Fruit fly (Drosophila melanogaster) whole organism, embryonic: ENCODE data around the gene CG7903.

Experiments used
- ATbp ChIP-seq: fragments of 200-800 bp; sonication (Bioruptor generic); optimal IDR thresholded peaks from 2 replicates; lab custom pipeline; 2017; ENCODE audit warnings: missing biosample characterization, mild to moderate bottlenecking, missing genetic modification characterization, missing genetic modification reagents
- Adf1 ChIP-seq: fragments of 200-800 bp; sonication (Bioruptor generic); IDR thresholded peaks from 2 replicates; pipeline ENCODE4 v1.3.6; 2022; ENCODE audit warnings: missing biosample characterization, missing genetic modification characterization
- BEAF-32 ChIP-seq: fragments of 200-800 bp; sonication (Bioruptor generic); optimal IDR thresholded peaks from 3 replicates; lab custom pipeline; 2017; ENCODE audit warnings: missing biosample characterization, missing genetic modification characterization, mild to moderate bottlenecking, moderate library complexity, missing genetic modification reagents
- CG10366 ChIP-seq: fragments of 200-800 bp; sonication (Bioruptor generic); IDR thresholded peaks from 2 replicates; pipeline ENCODE4 v1.3.6; 2022; ENCODE audit warnings: missing biosample characterization, missing genetic modification characterization
- CG10462 ChIP-seq: fragments of 200-800 bp; sonication (Bioruptor generic); optimal IDR thresholded peaks from 2 replicates; lab custom pipeline; 2016; ENCODE audit warnings: missing biosample characterization, missing genetic modification characterization
- CG10565 ChIP-seq: fragments of 200-800 bp; sonication (Bioruptor generic); optimal IDR thresholded peaks from 3 replicates; lab custom pipeline; 2016; ENCODE audit warnings: missing biosample characterization, mild to moderate bottlenecking, missing genetic modification characterization
- CG12744 ChIP-seq: fragments of 200-800 bp; sonication (Bioruptor generic); optimal IDR thresholded peaks from 2 replicates; lab custom pipeline; 2016; ENCODE audit warnings: missing biosample characterization, missing genetic modification characterization
- CG13296 ChIP-seq: fragments of 200-800 bp; sonication (Bioruptor generic); optimal IDR thresholded peaks from 3 replicates; lab custom pipeline; 2018; ENCODE audit warnings: missing biosample characterization, mild to moderate bottlenecking, missing genetic modification characterization
- CG13775 ChIP-seq: fragments of 200-800 bp; sonication (Bioruptor generic); optimal IDR thresholded peaks from 3 replicates; lab custom pipeline; 2017; ENCODE audit warnings: missing biosample characterization, mild to moderate bottlenecking, missing genetic modification characterization
- CG17385 ChIP-seq: fragments of 200-800 bp; sonication (Bioruptor generic); optimal IDR thresholded peaks from 3 replicates; lab custom pipeline; 2018; ENCODE audit warnings: missing biosample characterization, mild to moderate bottlenecking, missing genetic modification characterization
- CG17802 ChIP-seq: fragments of 200-800 bp; sonication (Bioruptor generic); optimal IDR thresholded peaks from 2 replicates; lab custom pipeline; 2018; ENCODE audit warnings: missing biosample characterization, mild to moderate bottlenecking, missing genetic modification characterization, moderate library complexity
- CG17829 ChIP-seq: fragments of 200-800 bp; optimal IDR thresholded peaks from 2 replicates; lab custom pipeline; 2019; ENCODE audit warnings: missing biosample characterization, mild to moderate bottlenecking, missing genetic modification characterization, moderate library complexity
- CG30020 ChIP-seq: fragments of 200-800 bp; optimal IDR thresholded peaks from 2 replicates; lab custom pipeline; 2019; ENCODE audit warnings: missing biosample characterization, mild to moderate bottlenecking, missing genetic modification characterization, moderate library complexity
- CG30403 ChIP-seq: fragments of 200-800 bp; sonication (Bioruptor generic); optimal IDR thresholded peaks from 3 replicates; lab custom pipeline; 2016; ENCODE audit warnings: missing biosample characterization, missing genetic modification characterization
- CG4617 ChIP-seq: fragments of 200-800 bp; sonication (Bioruptor generic); optimal IDR thresholded peaks from 3 replicates; lab custom pipeline; 2016; ENCODE audit warnings: missing biosample characterization, missing genetic modification characterization, borderline replicate concordance
- CG7745 ChIP-seq: fragments of 200-800 bp; sonication (Bioruptor generic); optimal IDR thresholded peaks from 2 replicates; lab custom pipeline; 2018; ENCODE audit warnings: missing biosample characterization, mild to moderate bottlenecking, missing genetic modification characterization, moderate library complexity
- CG7928 ChIP-seq: fragments of 200-800 bp; sonication (Bioruptor generic); optimal IDR thresholded peaks from 2 replicates; lab custom pipeline; 2017; ENCODE audit warnings: missing biosample characterization, mild to moderate bottlenecking, missing genetic modification characterization
- CG9215 ChIP-seq: fragments of 200-800 bp; sonication (Bioruptor generic); IDR thresholded peaks from 2 replicates; pipeline ENCODE4 v1.3.6; 2022; ENCODE audit warnings: missing biosample characterization, missing genetic modification characterization
- CG9797 ChIP-seq: fragments of 200-800 bp; sonication (Bioruptor generic); optimal IDR thresholded peaks from 3 replicates; lab custom pipeline; 2018; ENCODE audit warnings: missing biosample characterization, mild to moderate bottlenecking, missing genetic modification characterization
- CG9817 ChIP-seq: fragments of 200-800 bp; sonication (Bioruptor generic); optimal IDR thresholded peaks from 2 replicates; lab custom pipeline; 2018; ENCODE audit warnings: missing biosample characterization, mild to moderate bottlenecking, missing genetic modification characterization, moderate library complexity
- D19A ChIP-seq: fragments of 200-800 bp; optimal IDR thresholded peaks from 3 replicates; lab custom pipeline; 2019; ENCODE audit warnings: missing biosample characterization, mild to moderate bottlenecking, missing genetic modification characterization, moderate library complexity
- Ets97D ChIP-seq: fragments of 200-800 bp; sonication (Bioruptor generic); optimal IDR thresholded peaks from 3 replicates; lab custom pipeline; 2016; ENCODE audit warnings: missing biosample characterization, missing genetic modification characterization
- H15 ChIP-seq: fragments of 200-800 bp; sonication (Bioruptor generic); IDR thresholded peaks from 3 replicates; pipeline ENCODE4 v1.3.6; 2022; ENCODE audit warnings: missing biosample characterization, missing genetic modification characterization
- MESR4 ChIP-seq: fragments of 200-800 bp; sonication (Bioruptor generic); optimal IDR thresholded peaks from 2 replicates; lab custom pipeline; 2018; ENCODE audit warnings: missing biosample characterization, mild to moderate bottlenecking, missing genetic modification characterization, moderate library complexity
- Nf-YC ChIP-seq: fragments of 200-800 bp; optimal IDR thresholded peaks from 3 replicates; lab custom pipeline; 2019; ENCODE audit warnings: missing biosample characterization, mild to moderate bottlenecking, missing genetic modification characterization, moderate library complexity
- Optix ChIP-seq: fragments of 200-800 bp; sonication (Bioruptor generic); IDR thresholded peaks from 3 replicates; pipeline ENCODE4 v1.3.6; 2022; ENCODE audit warnings: missing biosample characterization, missing genetic modification characterization
- Rfx ChIP-seq: fragments of 200-800 bp; sonication (Bioruptor generic); IDR thresholded peaks from 2 replicates; pipeline ENCODE4 v1.3.6; 2022; ENCODE audit warnings: missing biosample characterization, missing genetic modification characterization
- Taf1 ChIP-seq: fragments of 200-800 bp; sonication (Bioruptor generic); IDR thresholded peaks from 2 replicates; pipeline ENCODE4 v1.3.6; 2022; ENCODE audit warnings: missing biosample characterization, missing genetic modification characterization
- amos ChIP-seq: fragments of 200-800 bp; sonication (Bioruptor generic); IDR thresholded peaks from 2 replicates; pipeline ENCODE4 v1.3.6; 2022; ENCODE audit warnings: missing biosample characterization, missing genetic modification characterization; ENCODE audit not compliant: partially characterized antibody
- btn ChIP-seq: fragments of 200-800 bp; sonication (Bioruptor generic); optimal IDR thresholded peaks from 2 replicates; lab custom pipeline; 2016; ENCODE audit warnings: missing biosample characterization, missing genetic modification characterization
- chinmo ChIP-seq: fragments of 200-800 bp; sonication (Bioruptor generic); IDR thresholded peaks from 4 replicates; pipeline ENCODE4 v1.3.6; 2022; ENCODE audit warnings: missing biosample characterization, missing genetic modification characterization; ENCODE audit not compliant: partially characterized antibody
- dan ChIP-seq: fragments of 200-800 bp; sonication (Bioruptor generic); IDR thresholded peaks from 2 replicates; pipeline ENCODE4 v1.3.6; 2022; ENCODE audit warnings: missing biosample characterization, missing genetic modification characterization
- dpn ChIP-seq, 2 experiments: fragments of 200-800 bp; sonication (Bioruptor generic); optimal IDR thresholded peaks; 3 replicates each; lab custom pipeline; 2016; ENCODE audit warnings: missing biosample characterization in 2 of 2, missing genetic modification characterization in 2 of 2
- gsb ChIP-seq: fragments of 200-800 bp; sonication (Bioruptor generic); IDR thresholded peaks from 2 replicates; pipeline ENCODE4 v1.3.6; 2022; ENCODE audit warnings: missing biosample characterization, missing genetic modification characterization
- gsb-n ChIP-seq: fragments of 200-800 bp; sonication (Bioruptor generic); optimal IDR thresholded peaks from 3 replicates; lab custom pipeline; 2018; ENCODE audit warnings: missing biosample characterization, mild to moderate bottlenecking, missing genetic modification characterization
- hbn ChIP-seq: fragments of 200-800 bp; sonication (Bioruptor generic); IDR thresholded peaks from 2 replicates; pipeline ENCODE4 v1.3.6; 2022; ENCODE audit warnings: missing biosample characterization, missing genetic modification characterization; ENCODE audit not compliant: partially characterized antibody
- jumu ChIP-seq: fragments of 200-800 bp; sonication (Bioruptor generic); optimal IDR thresholded peaks from 3 replicates; lab custom pipeline; 2016; ENCODE audit warnings: missing biosample characterization, missing genetic modification characterization
- lab ChIP-seq: fragments of 200-800 bp; sonication (Bioruptor generic); optimal IDR thresholded peaks from 3 replicates; lab custom pipeline; 2017; ENCODE audit warnings: missing biosample characterization, missing genetic modification characterization, mild to moderate bottlenecking, moderate library complexity, missing genetic modification reagents
- mld ChIP-seq: fragments of 200-800 bp; sonication (Bioruptor generic); IDR thresholded peaks from 3 replicates; pipeline ENCODE4 v1.3.6; 2022; ENCODE audit warnings: missing biosample characterization, missing genetic modification characterization; ENCODE audit not compliant: partially characterized antibody
- nmo ChIP-seq: fragments of 200-800 bp; sonication (Bioruptor generic); optimal IDR thresholded peaks from 2 replicates; lab custom pipeline; 2018; ENCODE audit warnings: missing biosample characterization, mild to moderate bottlenecking, missing genetic modification characterization, moderate library complexity
- oc ChIP-seq: fragments of 200-800 bp; sonication (Bioruptor generic); optimal IDR thresholded peaks from 2 replicates; lab custom pipeline; 2018; ENCODE audit warnings: missing biosample characterization, mild to moderate bottlenecking, missing genetic modification characterization, moderate library complexity
- pan ChIP-seq, 4 experiments: fragments of >200 bp in 3 of 4; fragments of 200-800 bp in 1 of 4; sonication (Bioruptor generic) in 1 of 4; optimal IDR thresholded peaks in 3 of 4; IDR thresholded peaks in 1 of 4; 2 replicates each; pipeline versions ENCODE4 v1.3.6 to Lab custom; 2017 to 2022; ENCODE audit warnings: missing biosample characterization in 2 of 4, missing genetic modification characterization in 2 of 4, mixed read lengths in 1 of 4
- phol ChIP-seq: fragments of 200-800 bp; sonication (Bioruptor generic); optimal IDR thresholded peaks from 3 replicates; lab custom pipeline; 2018; ENCODE audit warnings: missing biosample characterization, mild to moderate bottlenecking, missing genetic modification characterization, moderate library complexity
- pzg ChIP-seq: fragments of 200-800 bp; sonication (Bioruptor generic); optimal IDR thresholded peaks from 3 replicates; lab custom pipeline; 2018; ENCODE audit warnings: missing biosample characterization, mild to moderate bottlenecking, missing genetic modification characterization, moderate library complexity
- slbo ChIP-seq: fragments of 200-800 bp; sonication (Bioruptor generic); IDR thresholded peaks from 2 replicates; pipeline ENCODE4 v1.3.6; 2022; ENCODE audit warnings: missing biosample characterization, missing genetic modification characterization
- sob ChIP-seq: fragments of 200-800 bp; sonication (Bioruptor generic); IDR thresholded peaks from 2 replicates; pipeline ENCODE4 v1.3.6; 2022; ENCODE audit warnings: missing biosample characterization, missing genetic modification characterization
- tio ChIP-seq: fragments of 200-800 bp; sonication (Bioruptor generic); optimal IDR thresholded peaks from 2 replicates; lab custom pipeline; 2017; ENCODE audit warnings: missing biosample characterization, missing genetic modification characterization, inconsistent platforms
- trem ChIP-seq: fragments of 200-800 bp; optimal IDR thresholded peaks from 3 replicates; lab custom pipeline; 2019; ENCODE audit warnings: missing biosample characterization, mild to moderate bottlenecking, missing genetic modification characterization, moderate library complexity
- vvl ChIP-seq: fragments of 200-800 bp; sonication (Bioruptor generic); IDR thresholded peaks from 2 replicates; pipeline ENCODE4 v1.3.6; 2022; ENCODE audit warnings: missing biosample characterization, missing genetic modification characterization
- zfh1 ChIP-seq: fragments of 200-800 bp; sonication (Bioruptor generic); IDR thresholded peaks from 3 replicates; pipeline ENCODE4 v1.3.6; 2022; ENCODE audit warnings: missing biosample characterization, missing genetic modification characterization

CG7903 gene

DNA sequence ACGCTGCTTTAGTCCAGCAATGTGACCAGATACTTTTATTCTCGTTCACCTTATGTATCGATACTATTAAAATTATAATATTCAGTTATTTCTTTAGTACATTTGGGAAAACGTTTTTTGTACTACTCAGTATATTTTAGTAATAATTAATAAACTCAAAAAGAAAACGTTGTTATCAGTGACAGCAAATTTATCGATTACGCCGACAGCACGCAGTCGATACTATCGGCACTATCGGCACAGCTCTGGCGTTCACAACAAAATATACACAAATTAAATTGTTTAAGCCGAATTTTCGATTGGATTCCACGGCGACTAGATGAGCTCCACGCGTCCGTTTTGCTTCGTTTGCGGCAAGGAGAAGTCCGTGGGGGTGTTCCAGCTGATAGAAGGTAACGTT is 44.5 kb upstream of the CG7903 start, which contains the start of the genes janA, Sry-alpha and Sry-beta (continued):
- TF ChIP-seq amos (GFP tag; lab: Robert Waterston, UW) (peak; percentile 99), CG4617 (peak; percentile 92), dan (GFP tag; lab: Robert Waterston, UW) (no peak), tio (GFP tag; lab: Kevin White, UChicago) (no peak), hbn (GFP tag; lab: Robert Waterston, UW) (peak; percentile 99), phol (tag; lab: Kevin White, UChicago) (peak; percentile 49), chinmo (GFP tag; lab: Robert Waterston, UW) (peak; percentile 99), BEAF-32 (GFP tag; lab: Kevin White, UChicago) (peak; percentile 99), CG30020 (tag; lab: Kevin White, UChicago) (peak; percentile 67), CG13296 (GFP tag; lab: Kevin White, UChicago) (no peak), lab (GFP tag; lab: Kevin White, UChicago) (no peak), CG30403 (GFP tag; lab: Kevin White, UChicago) (peak; percentile 16), dpn (GFP tag; optimal IDR thresholded peaks at IDR 0.05; lab: Kevin White, UChicago) (peak in 1 of 2 experiments; percentile 16), CG7745 (no peak), MESR4 (GFP tag; lab: Kevin White, UChicago) (peak; percentile 71), CG12744 (GFP tag; lab: Kevin White, UChicago) (no peak), CG10366 (GFP tag; lab: Robert Waterston, UW) (no peak), CG9817 (tag; lab: Kevin White, UChicago) (no peak), slbo (GFP tag; lab: Robert Waterston, UW) (peak; percentile 24; the same call in 1 of the 2 replicates), nmo (GFP tag; lab: Kevin White, UChicago) (peak; percentile 47), Nf-YC (tag; lab: Kevin White, UChicago) (peak; percentile 17), gsb (no peak), CG10565 (GFP tag; lab: Kevin White, UChicago) (no peak), mld (peak; percentile 96), gsb-n (no peak), pan (optimal IDR thresholded peaks at IDR 0.05; lab: Kevin White, UChicago) (no peak), pan (GFP tag; optimal IDR thresholded peaks at IDR 0.05 in 1 of 2, IDR thresholded peaks at IDR 0.05 in 1 of 2) (no peak), Optix (GFP tag; lab: Robert Waterston, UW) (no peak), ATbp (GFP tag; lab: Kevin White, UChicago) (no peak), Rfx (GFP tag; lab: Robert Waterston, UW) (peak; percentile 44), CG17802 (tag; lab: Kevin White, UChicago) (no peak), pzg (GFP tag; lab: Kevin White, UChicago) (peak; percentile 77), CG17385 (GFP tag; lab: Kevin White, UChicago) (no peak), Adf1 (GFP tag; lab: Robert Waterston, UW) (peak; percentile 51), trem (tag; lab: Kevin White, UChicago) (peak; percentile 75), H15 (no peak), vvl (GFP tag; lab: Robert Waterston, UW) (peak; percentile 42; the same call in 1 of the 2 replicates), Taf1 (GFP tag; lab: Robert Waterston, UW) (no peak), CG7928 (GFP tag; lab: Kevin White, UChicago) (no peak), Ets97D (peak; percentile 44), oc (tag; lab: Kevin White, UChicago) (no peak), zfh1 (GFP tag; lab: Robert Waterston, UW) (no peak), sob (GFP tag; lab: Robert Waterston, UW) (peak; percentile 37; the same call in 1 of the 2 replicates), jumu (no peak), D19A (no peak), btn (GFP tag; lab: Kevin White, UChicago) (no peak), CG10462 (GFP tag; lab: Kevin White, UChicago) (no peak), CG9215 (GFP tag; lab: Robert Waterston, UW) (peak; percentile 4; the same call in 1 of the 2 replicates), CG9797 (GFP tag; lab: Kevin White, UChicago) (peak; percentile 80), CG13775 (GFP tag; lab: Kevin White, UChicago) (peak; percentile 30), CG17829 (tag; lab: Kevin White, UChicago) (peak; percentile 63)
